Fruit fly (Drosophila melanogaster) whole organism, prepupa: ENCODE data around the gene Fign.

ENCODE experiments used
- Blimp-1 ChIP-seq: fragments of 200-800 bp; sonication (Bioruptor generic); optimal IDR thresholded peaks from 3 replicates; lab custom pipeline; 2017; ENCODE audit warnings: missing biosample characterization, missing genetic modification characterization, mild to moderate bottlenecking, moderate library complexity, missing genetic modification reagents
- CG10631 ChIP-seq: fragments of 200-800 bp; sonication (Bioruptor generic); optimal IDR thresholded peaks from 2 replicates; lab custom pipeline; 2016; ENCODE audit warnings: missing biosample characterization, missing genetic modification characterization
- CG10669 ChIP-seq: fragments of 200-800 bp; sonication (Bioruptor generic); optimal IDR thresholded peaks from 3 replicates; lab custom pipeline; 2018; ENCODE audit warnings: missing biosample characterization, mild to moderate bottlenecking, missing genetic modification characterization, moderate library complexity
- CG11294 ChIP-seq: fragments of 200-800 bp; sonication (Bioruptor generic); IDR thresholded peaks from 2 replicates; pipeline ENCODE4 v1.3.6; 2022; ENCODE audit warnings: missing biosample characterization, missing genetic modification characterization
- CG11762 ChIP-seq: fragments of 200-800 bp; sonication (Bioruptor generic); optimal IDR thresholded peaks from 3 replicates; lab custom pipeline; 2016; ENCODE audit warnings: missing biosample characterization, missing genetic modification characterization; ENCODE audit not compliant: insufficient read depth
- CG11902 ChIP-seq: fragments of 200-800 bp; sonication (Bioruptor generic); optimal IDR thresholded peaks from 3 replicates; lab custom pipeline; 2016; ENCODE audit warnings: missing biosample characterization, missing genetic modification characterization
- CG1621 ChIP-seq: fragments of 200-800 bp; sonication (Bioruptor generic); optimal IDR thresholded peaks from 3 replicates; lab custom pipeline; 2018; ENCODE audit warnings: missing biosample characterization, mild to moderate bottlenecking, missing genetic modification characterization
- CG16779 ChIP-seq: fragments of 200-800 bp; sonication (Bioruptor generic); optimal IDR thresholded peaks from 3 replicates; lab custom pipeline; 2017; ENCODE audit warnings: missing biosample characterization, mild to moderate bottlenecking, missing genetic modification characterization
- CG3032 ChIP-seq: fragments of 200-800 bp; optimal IDR thresholded peaks from 2 replicates; lab custom pipeline; 2019; ENCODE audit warnings: missing biosample characterization, mild to moderate bottlenecking, missing genetic modification characterization, moderate library complexity
- CG32006 ChIP-seq: fragments of 200-800 bp; sonication (Bioruptor generic); optimal IDR thresholded peaks from 3 replicates; lab custom pipeline; 2017; ENCODE audit warnings: missing biosample characterization, mild to moderate bottlenecking, missing genetic modification characterization
- CG34406 ChIP-seq: fragments of 200-800 bp; sonication (Bioruptor generic); optimal IDR thresholded peaks from 3 replicates; lab custom pipeline; 2016; ENCODE audit warnings: missing biosample characterization, missing genetic modification characterization
- CG4318 ChIP-seq: fragments of 200-800 bp; sonication (Bioruptor generic); optimal IDR thresholded peaks from 3 replicates; lab custom pipeline; 2017; ENCODE audit warnings: missing biosample characterization, mild to moderate bottlenecking, missing genetic modification characterization
- CG6163 ChIP-seq: fragments of 200-800 bp; sonication (Bioruptor generic); IDR thresholded peaks from 3 replicates; pipeline ENCODE4 v1.3.6; 2022; ENCODE audit warnings: missing biosample characterization, missing genetic modification characterization
- CG6276 ChIP-seq: fragments of 200-800 bp; sonication (Bioruptor generic); optimal IDR thresholded peaks from 2 replicates; lab custom pipeline; 2017; ENCODE audit warnings: missing biosample characterization, mild to moderate bottlenecking, missing genetic modification characterization
- CG6808 ChIP-seq: fragments of 200-800 bp; sonication (Bioruptor generic); optimal IDR thresholded peaks from 3 replicates; lab custom pipeline; 2017; ENCODE audit warnings: missing biosample characterization, missing genetic modification characterization, mild to moderate bottlenecking, moderate library complexity, missing genetic modification reagents
- CG7368 ChIP-seq: fragments of 200-800 bp; sonication (Bioruptor generic); optimal IDR thresholded peaks from 3 replicates; lab custom pipeline; 2016; ENCODE audit warnings: missing biosample characterization, missing genetic modification characterization
- CG8632 ChIP-seq: fragments of 200-800 bp; sonication (Bioruptor generic); optimal IDR thresholded peaks from 3 replicates; lab custom pipeline; 2016; ENCODE audit warnings: missing biosample characterization, missing genetic modification characterization
- Eip75B ChIP-seq: fragments of 200-800 bp; sonication (Bioruptor generic); optimal IDR thresholded peaks from 3 replicates; lab custom pipeline; 2016; ENCODE audit warnings: missing biosample characterization, missing genetic modification characterization
- Eip78C ChIP-seq: fragments of 200-800 bp; sonication (Bioruptor generic); peaks from one replicate; lab custom pipeline; 2016; ENCODE audit warnings: missing biosample characterization, missing genetic modification characterization
- Eip93F ChIP-seq: fragments of 200-800 bp; sonication (Bioruptor generic); optimal IDR thresholded peaks from 2 replicates; lab custom pipeline; 2016; ENCODE audit warnings: missing biosample characterization, mild to moderate bottlenecking, missing genetic modification characterization
- Ets21C ChIP-seq: fragments of 200-800 bp; sonication (Bioruptor generic); optimal IDR thresholded peaks from 3 replicates; lab custom pipeline; 2016; ENCODE audit warnings: missing biosample characterization, missing genetic modification characterization
- Ets96B ChIP-seq: fragments of 200-800 bp; optimal IDR thresholded peaks from 2 replicates; lab custom pipeline; 2019; ENCODE audit warnings: missing biosample characterization, mild to moderate bottlenecking, missing genetic modification characterization, moderate library complexity
- Gug ChIP-seq: fragments of 200-800 bp; sonication (Bioruptor generic); IDR thresholded peaks from 2 replicates; pipeline ENCODE4 v1.3.6; 2022; ENCODE audit warnings: missing biosample characterization, missing genetic modification characterization
- Hr38 ChIP-seq: sonication (Bioruptor generic); optimal IDR thresholded peaks from 2 replicates; lab custom pipeline; 2016; ENCODE audit warnings: missing biosample characterization, missing genetic modification characterization
- Hr39 ChIP-seq: fragments of 200-800 bp; sonication (Bioruptor generic); optimal IDR thresholded peaks from 2 replicates; lab custom pipeline; 2016; ENCODE audit warnings: missing biosample characterization, missing genetic modification characterization
- Hr4 ChIP-seq: fragments of 200-800 bp; sonication (Bioruptor generic); optimal IDR thresholded peaks from 3 replicates; lab custom pipeline; 2016; ENCODE audit warnings: missing biosample characterization, missing genetic modification characterization
- Lpt ChIP-seq: fragments of 200-800 bp; sonication (Bioruptor generic); optimal IDR thresholded peaks from 3 replicates; lab custom pipeline; 2016; ENCODE audit warnings: missing biosample characterization, missing genetic modification characterization
- Met ChIP-seq: fragments of 200-800 bp; sonication (Bioruptor generic); optimal IDR thresholded peaks from 3 replicates; lab custom pipeline; 2016; ENCODE audit warnings: missing biosample characterization, missing genetic modification characterization
- OdsH ChIP-seq: fragments of 200-800 bp; sonication (Bioruptor generic); optimal IDR thresholded peaks from 3 replicates; lab custom pipeline; 2016; ENCODE audit warnings: missing biosample characterization, missing genetic modification characterization
- Smox ChIP-seq: fragments of 200-800 bp; sonication (Bioruptor generic); optimal IDR thresholded peaks from 3 replicates; lab custom pipeline; 2016; ENCODE audit warnings: missing biosample characterization, missing genetic modification characterization
- Sox14 ChIP-seq: fragments of 200-800 bp; sonication (Bioruptor generic); optimal IDR thresholded peaks from 3 replicates; lab custom pipeline; 2016; ENCODE audit warnings: missing biosample characterization, missing genetic modification characterization
- Sox15 ChIP-seq: fragments of 200-800 bp; sonication (Bioruptor generic); optimal IDR thresholded peaks from 3 replicates; lab custom pipeline; 2016; ENCODE audit warnings: missing biosample characterization, missing genetic modification characterization
- achi ChIP-seq: fragments of 200-800 bp; sonication (Bioruptor generic); optimal IDR thresholded peaks from 3 replicates; lab custom pipeline; 2016; ENCODE audit warnings: missing biosample characterization, missing genetic modification characterization
- acj6 ChIP-seq: fragments of 200-800 bp; sonication (Bioruptor generic); optimal IDR thresholded peaks from 3 replicates; lab custom pipeline; 2016; ENCODE audit warnings: missing biosample characterization, missing genetic modification characterization
- cyc ChIP-seq: fragments of 200-800 bp; sonication (Bioruptor generic); optimal IDR thresholded peaks from 3 replicates; lab custom pipeline; 2016; ENCODE audit warnings: missing biosample characterization, missing genetic modification characterization
- dsx ChIP-seq: fragments of 200-800 bp; optimal IDR thresholded peaks from 3 replicates; lab custom pipeline; 2019; ENCODE audit warnings: missing biosample characterization, mild to moderate bottlenecking, missing genetic modification characterization, moderate library complexity; ENCODE audit not compliant: poor library complexity, severe bottlenecking
- eg ChIP-seq: fragments of 200-800 bp; sonication (Bioruptor generic); IDR thresholded peaks from 3 replicates; pipeline ENCODE4 v1.3.6; 2022; ENCODE audit warnings: missing biosample characterization, missing genetic modification characterization
- esn ChIP-seq: fragments of 200-800 bp; sonication (Bioruptor generic); optimal IDR thresholded peaks from 2 replicates; lab custom pipeline; 2016; ENCODE audit warnings: missing biosample characterization, mild to moderate bottlenecking, missing genetic modification characterization, moderate library complexity
- fd59A ChIP-seq: fragments of 200-800 bp; sonication (Bioruptor generic); optimal IDR thresholded peaks from 2 replicates; lab custom pipeline; 2017; ENCODE audit warnings: missing biosample characterization, mild to moderate bottlenecking, missing genetic modification characterization, missing genetic modification reagents
- fkh ChIP-seq: fragments of 200-800 bp; sonication (Bioruptor generic); optimal IDR thresholded peaks from 3 replicates; lab custom pipeline; 2017; ENCODE audit warnings: missing biosample characterization, mild to moderate bottlenecking, missing genetic modification characterization, moderate library complexity
- lz ChIP-seq: fragments of 200-800 bp; sonication (Bioruptor generic); optimal IDR thresholded peaks from 3 replicates; lab custom pipeline; 2016; ENCODE audit warnings: missing biosample characterization, missing genetic modification characterization
- net ChIP-seq: fragments of 200-800 bp; sonication (Bioruptor generic); optimal IDR thresholded peaks from 3 replicates; lab custom pipeline; 2016; ENCODE audit warnings: missing biosample characterization, missing genetic modification characterization
- pdm3 ChIP-seq: fragments of 200-800 bp; sonication (Bioruptor generic); optimal IDR thresholded peaks from 3 replicates; lab custom pipeline; 2016; ENCODE audit warnings: missing biosample characterization, missing genetic modification characterization
- salr ChIP-seq, 2 experiments: fragments of 200-800 bp; sonication (Bioruptor generic); optimal IDR thresholded peaks; 3 replicates each; lab custom pipeline; 2016 to 2018; ENCODE audit warnings: missing biosample characterization in 2 of 2, missing genetic modification characterization in 2 of 2, mild to moderate bottlenecking in 1 of 2
- spab ChIP-seq: fragments of 200-800 bp; sonication (Bioruptor generic); optimal IDR thresholded peaks from 2 replicates; lab custom pipeline; 2017; ENCODE audit warnings: missing biosample characterization, mild to moderate bottlenecking, missing genetic modification characterization, missing genetic modification reagents
- ss ChIP-seq, 2 experiments: fragments of 200-800 bp; sonication (Bioruptor generic); optimal IDR thresholded peaks; 2 replicates in 1 of 2; 3 replicates in 1 of 2; lab custom pipeline; 2017 to 2018; ENCODE audit warnings: mild to moderate bottlenecking in 2 of 2, missing biosample characterization in 2 of 2, missing genetic modification characterization in 2 of 2, moderate library complexity in 1 of 2
- svp ChIP-seq: fragments of 200-800 bp; sonication (Bioruptor generic); peaks from one replicate; lab custom pipeline; 2016; ENCODE audit warnings: missing biosample characterization, missing genetic modification characterization
- topi ChIP-seq: fragments of 200-800 bp; sonication (Bioruptor generic); optimal IDR thresholded peaks from 3 replicates; lab custom pipeline; 2016; ENCODE audit warnings: missing biosample characterization, missing genetic modification characterization
- vri ChIP-seq: fragments of 200-800 bp; sonication (Bioruptor generic); optimal IDR thresholded peaks from 3 replicates; lab custom pipeline; 2016; ENCODE audit warnings: missing biosample characterization, mild to moderate bottlenecking, missing genetic modification characterization

The Fign gene

dm6 chr2L:3339420-3339819 is 19.7 kb upstream of the Fign start (continued):
- TF ChIP-seq topi (no peak), CG10669 (no peak), Eip93F (GFP tag; lab: Kevin White, UChicago) (no peak), dsx (GFP tag; lab: Kevin White, UChicago) (peak; percentile 77), CG6276 (GFP tag; lab: Kevin White, UChicago) (no peak), Smox (no peak), Hr38 (no peak)
- TF ChIP-seq, all 60 proteins: peak for 13

dm6 chr2L:3338566-3339215 is 19.0 kb upstream of the Fign start:
- TF ChIP-seq Met (GFP tag; lab: Kevin White, UChicago) (peak; percentile 75), Eip78C (GFP tag; lab: Kevin White, UChicago) (peak; percentile 95), CG11902 (GFP tag; lab: Kevin White, UChicago) (peak; percentile 64), CG11762 (peak; percentile 78), cyc (GFP tag; lab: Kevin White, UChicago) (peak; percentile 82), CG7368 (peak; percentile 86), Blimp-1 (GFP tag; lab: Kevin White, UChicago) (no peak), OdsH (peak; percentile 91), eg (GFP tag; lab: Robert Waterston, UW) (peak; percentile 89), Ets21C (peak; percentile 71), Eip75B (GFP tag; lab: Kevin White, UChicago) (peak; percentile 86), vri (GFP tag; lab: Kevin White, UChicago) (peak; percentile 57), salr (GFP tag; optimal IDR thresholded peaks at IDR 0.05; lab: Kevin White, UChicago) (peak; percentile 66 to 79), CG1621 (tag; lab: Kevin White, UChicago) (no peak), CG16779 (tag; lab: Kevin White, UChicago) (peak; percentile 62), CG6808 (GFP tag; lab: Kevin White, UChicago) (peak; percentile 70), fkh (GFP tag; lab: Kevin White, UChicago) (no peak), fd59A (GFP tag; lab: Kevin White, UChicago) (peak; percentile 68), Gug (GFP tag; lab: Robert Waterston, UW) (peak; percentile 93), Hr4 (GFP tag; lab: Kevin White, UChicago) (peak; percentile 94), Ets96B (tag; lab: Kevin White, UChicago) (peak; percentile 68), Eip93F (GFP tag; lab: Kevin White, UChicago) (peak; percentile 81), CG4318 (GFP tag; lab: Kevin White, UChicago) (peak; percentile 78), Lpt (GFP tag; lab: Kevin White, UChicago) (peak; percentile 89), CG6163 (GFP tag; lab: Robert Waterston, UW) (peak; percentile 89), acj6 (GFP tag; lab: Kevin White, UChicago) (peak; percentile 88), CG32006 (GFP tag; lab: Kevin White, UChicago) (peak; percentile 91), net (GFP tag; lab: Kevin White, UChicago) (peak; percentile 86), lz (peak; percentile 81), Hr38 (peak; percentile 43), CG6276 (GFP tag; lab: Kevin White, UChicago) (peak; percentile 91), Sox15 (GFP tag; lab: Kevin White, UChicago) (peak; percentile 64), pdm3 (peak; percentile 89), CG34406 (peak; percentile 77), topi (peak; percentile 79), achi (GFP tag; lab: Kevin White, UChicago) (peak; percentile 84), spab (GFP tag; lab: Kevin White, UChicago) (peak; percentile 66), CG8632 (peak; percentile 48), svp (GFP tag; lab: Kevin White, UChicago) (peak; percentile 88), CG3032 (tag; lab: Kevin White, UChicago) (peak; percentile 72), ss (GFP tag; optimal IDR thresholded peaks at IDR 0.05; lab: Kevin White, UChicago) (peak; percentile 54 to 71), CG11294 (GFP tag; lab: Robert Waterston, UW) (peak; percentile 68), Sox14 (GFP tag; lab: Kevin White, UChicago) (peak; percentile 90), CG10631 (GFP tag; lab: Kevin White, UChicago) (peak; percentile 87), esn (GFP tag; lab: Kevin White, UChicago) (peak; percentile 80), Hr39 (GFP tag; lab: Kevin White, UChicago) (peak; percentile 85)
